Worm (Caenorhabditis elegans) whole organism, early embryonic: ENCODE measurements around the gene ipla-6.

Experiments
- F13C5.2 ChIP-seq: sonication (generic microtip); optimal IDR thresholded peaks from 2 replicates; lab custom pipeline; 2017; ENCODE audit warnings: mild to moderate bottlenecking, missing genetic modification characterization, inconsistent platforms, missing compliant biosample characterization
- aly-1 ChIP-seq: sonication (generic microtip); optimal IDR thresholded peaks from 2 replicates; lab custom pipeline; 2016; ENCODE audit warnings: missing genetic modification characterization, missing compliant biosample characterization
- ama-1 ChIP-seq: fragments of 150-350 bp; optimal IDR thresholded peaks from 2 replicates; lab custom pipeline; 2014
- ceh-13 ChIP-seq: fragments of 200-800 bp; sonication (Bioruptor generic); optimal IDR thresholded peaks from 2 replicates; lab custom pipeline; 2018; ENCODE audit warnings: mild to moderate bottlenecking, missing genetic modification characterization, missing compliant biosample characterization
- hmbx-1 ChIP-seq: sonication (generic microtip); optimal IDR thresholded peaks from 2 replicates; lab custom pipeline; 2016; ENCODE audit warnings: mild to moderate bottlenecking, missing genetic modification characterization, missing compliant biosample characterization
- hmg-4 ChIP-seq: fragments of 200-800 bp; sonication (Bioruptor generic); optimal IDR thresholded peaks from 2 replicates; lab custom pipeline; 2018; ENCODE audit warnings: mild to moderate bottlenecking, missing genetic modification characterization, missing compliant biosample characterization
- sea-1 ChIP-seq: fragments of 200-800 bp; sonication (Bioruptor generic); conservative IDR thresholded peaks from 2 replicates; pipeline ENCODE4 v1.3.6; 2022; ENCODE audit warnings: missing genetic modification characterization, missing compliant biosample characterization
- tbx-11 ChIP-seq: fragments of 200-800 bp; sonication (Bioruptor generic); IDR thresholded peaks from 2 replicates; pipeline ENCODE4 v1.3.6; 2022; ENCODE audit warnings: missing genetic modification characterization, missing compliant biosample characterization
- tbx-37 ChIP-seq: fragments of 200-800 bp; sonication (Bioruptor generic); conservative IDR thresholded peaks from 2 replicates; pipeline ENCODE4 v1.3.6; 2022; ENCODE audit warnings: missing genetic modification reagents, missing genetic modification characterization, missing compliant biosample characterization
- tra-4 ChIP-seq: sonication (generic microtip); optimal IDR thresholded peaks from 2 replicates; lab custom pipeline; 2017; ENCODE audit warnings: missing genetic modification characterization, missing compliant biosample characterization

- no peak for TF ChIP-seq F13C5.2
- TF ChIP-seq tbx-37 (GFP tag; lab: Robert Waterston, UW) = no peak
- no peak for TF ChIP-seq aly-1
- TF ChIP-seq ama-1 (lab: Kevin White, UChicago) = no peak
- TF ChIP-seq hmbx-1 = no peak
- TF ChIP-seq hmg-4 (GFP tag; lab: Kevin White, UChicago) = no peak
- TF ChIP-seq sea-1 (GFP tag; lab: Robert Waterston, UW) = no peak
- TF ChIP-seq ceh-13 (GFP tag; lab: Kevin White, UChicago) = no peak
- no peak for TF ChIP-seq tbx-11
- TF ChIP-seq tra-4 = no peak
Measured at ce11 chrIV:6335908-6336307, 1.5 kb upstream of the ipla-6 start, which contains the start of gene mif-4.
